Fruit fly (Drosophila melanogaster) S2 (cell line): ENCODE data around the gene PH4alphaEFB.

Source experiments
- CG8478 ChIP-seq: fragments of >200 bp; optimal IDR thresholded peaks from 2 replicates; lab custom pipeline; 2018
- CTCF ChIP-seq, 2 experiments: fragments of >200 bp; optimal IDR thresholded peaks; 2 replicates each; lab custom pipeline; 2018

- TF ChIP-seq CG8478 (no peak), CTCF (optimal IDR thresholded peaks at IDR 0.05; lab: Kevin White, UChicago) (no peak)
These were observed 665 bp downstream of the PH4alphaEFB start for dm6 chr3R:30466515-30466914.
